Worm (Caenorhabditis elegans): ENCODE measurements around the gene lat-1.

Gene lat-1

ce11 chrII:8927253-8927791 is 30.7 kb downstream of the lat-1 start, which contains the start of gene cct-2:
Gene cct-2, plus strand, starts transcription at chrII:8927741.
- no peak for TF ChIP-seq nhr-6 (tag; optimal IDR thresholded peaks at IDR 0.05)
- TF ChIP-seq cey-2 (tag; optimal IDR thresholded peaks at IDR 0.05; ENCODE audit: borderline replicate concordance, insufficient read depth), result no peak
- TF ChIP-seq zfp-3 (GFP tag; conservative IDR thresholded peaks at IDR 0.05), result no peak
- TF ChIP-seq T20F7.1 (GFP tag; optimal IDR thresholded peaks at IDR 0.05), result no peak
- no peak for TF ChIP-seq pqm-1 (tag; optimal IDR thresholded peaks at IDR 0.05)
- TF ChIP-seq zip-11 (GFP tag; IDR thresholded peaks at IDR 0.05), result no peak
- TF ChIP-seq nhr-25 (tag; optimal IDR thresholded peaks at IDR 0.05; ENCODE audit: borderline replicate concordance, insufficient read depth), result no peak
- TF ChIP-seq hlh-11 (tag; optimal IDR thresholded peaks at IDR 0.05), result no peak
- peak; percentile 89 for TF ChIP-seq mes-2 (tag; optimal IDR thresholded peaks at IDR 0.05; ENCODE audit: poor library complexity, severe bottlenecking)
- TF ChIP-seq mxl-3 (GFP tag; optimal IDR thresholded peaks at IDR 0.05), result no peak
- TF ChIP-seq snpc-1.2 (GFP tag; IDR thresholded peaks at IDR 0.05), result no peak
- TF ChIP-seq hif-1 (tag; optimal IDR thresholded peaks at IDR 0.05), result peak in 1 of 2 experiments; percentile 54
- TF ChIP-seq hmg-1.1 (GFP tag; IDR thresholded peaks at IDR 0.05), result peak; percentile 51; the same call in 1 of the 2 replicates
- peak; percentile 16 for TF ChIP-seq hlh-30 (tag; optimal IDR thresholded peaks at IDR 0.05; ENCODE audit: insufficient read depth)
- TF ChIP-seq dve-1 (tag; optimal IDR thresholded peaks at IDR 0.05; ENCODE audit: insufficient read depth), result peak; percentile 9
- peak; percentile 10 for TF ChIP-seq ama-1 (optimal IDR thresholded peaks at IDR 0.05)
- TF ChIP-seq egl-27 (tag; optimal IDR thresholded peaks at IDR 0.05), result no peak
- no peak for TF ChIP-seq set-16 (GFP tag; IDR thresholded peaks at IDR 0.05)
- TF ChIP-seq lsy-2 (tag; optimal IDR thresholded peaks at IDR 0.05), result peak in 1 of 2 experiments; percentile 66
- no peak for TF ChIP-seq dmd-8 (GFP tag; IDR thresholded peaks at IDR 0.05)
- TF ChIP-seq mep-1 (tag; optimal IDR thresholded peaks at IDR 0.05), result peak; percentile 54
- no peak for TF ChIP-seq lin-29 (GFP tag; IDR thresholded peaks at IDR 0.05)
- TF ChIP-seq dpl-1 (GFP tag; optimal IDR thresholded peaks at IDR 0.05), result peak; percentile 42
- TF ChIP-seq zfp-2 (tag; optimal IDR thresholded peaks at IDR 0.05), result no peak
- no peak for TF ChIP-seq lin-13 (GFP tag; optimal IDR thresholded peaks at IDR 0.05)
- 0 out of 2 replicates have a peak, but pooled peaks have one; percentile 9 for TF ChIP-seq ceh-44 (GFP tag; IDR thresholded peaks at IDR 0.05)
- TF ChIP-seq lin-38 (GFP tag; IDR thresholded peaks at IDR 0.05), result peak; percentile 89

- TF ChIP-seq egl-43 (GFP tag; IDR thresholded peaks at IDR 0.05), result 0 out of 2 replicates have a peak, but pooled peaks have one; percentile 61
- TF ChIP-seq mdt-29 (GFP tag; IDR thresholded peaks at IDR 0.05), result no peak
- TF ChIP-seq F49E8.2 (tag; optimal IDR thresholded peaks at IDR 0.05; ENCODE audit: borderline replicate concordance), result peak; percentile 13
- TF ChIP-seq ZK337.2 (GFP tag; IDR thresholded peaks at IDR 0.05), result no peak
- 0 out of 2 replicates have a peak, but pooled peaks have one; percentile 31 for TF ChIP-seq pha-4 (GFP tag; IDR thresholded peaks at IDR 0.05)
- no peak for TF ChIP-seq pha-4 (tag; optimal IDR thresholded peaks at IDR 0.05)
- no peak for TF ChIP-seq vab-7 (GFP tag; IDR thresholded peaks at IDR 0.05)
- peak; percentile 46; the same call in 1 of the 2 replicates for TF ChIP-seq arid-1 (GFP tag; conservative IDR thresholded peaks at IDR 0.05)
- peak; percentile 82 for TF ChIP-seq aha-1 (tag)
- TF ChIP-seq Y5F2A.4 (GFP tag; optimal IDR thresholded peaks at IDR 0.05), result peak; percentile 17
- TF ChIP-seq lir-3 (tag; optimal IDR thresholded peaks at IDR 0.05), result no peak
- TF ChIP-seq duxl-1 (tag; optimal IDR thresholded peaks at IDR 0.05; ENCODE audit: poor library complexity), result no peak
- no peak for TF ChIP-seq nhr-102 (tag; optimal IDR thresholded peaks at IDR 0.05)
- TF ChIP-seq ama-1 (optimal IDR thresholded peaks at IDR 0.05), result peak; percentile 75
- TF ChIP-seq Y48G9A.11 (GFP tag; IDR thresholded peaks at IDR 0.05), result peak; percentile 26; the same call in 1 of the 2 replicates
- TF ChIP-seq T26A8.4 (GFP tag; IDR thresholded peaks at IDR 0.05), result peak; percentile 59; the same call in 1 of the 2 replicates
- no peak for TF ChIP-seq D1046.2 (GFP tag; IDR thresholded peaks at IDR 0.05)
- no peak for TF ChIP-seq mep-1 (tag; optimal IDR thresholded peaks at IDR 0.05)
- peak; percentile 31; the same call in 1 of the 2 replicates for TF ChIP-seq snpc-1.2 (GFP tag; IDR thresholded peaks at IDR 0.05)
- no peak for TF ChIP-seq spr-3 (GFP tag; optimal IDR thresholded peaks at IDR 0.05)
- TF ChIP-seq nhr-28 (tag; optimal IDR thresholded peaks at IDR 0.05), result no peak
- no peak for TF ChIP-seq lin-15B (tag; optimal IDR thresholded peaks at IDR 0.05)
- TF ChIP-seq spr-1 (tag; optimal IDR thresholded peaks at IDR 0.05), result no peak
- no peak for TF ChIP-seq ces-1 (GFP tag; optimal IDR thresholded peaks at IDR 0.05)
- TF ChIP-seq mxl-3 (GFP tag; optimal IDR thresholded peaks at IDR 0.05), result no peak
- peak; percentile 56 for TF ChIP-seq lin-38 (GFP tag; IDR thresholded peaks at IDR 0.05)
- no peak for TF ChIP-seq hif-1 (tag; optimal IDR thresholded peaks at IDR 0.05)
- no peak for TF ChIP-seq hlh-11 (tag; optimal IDR thresholded peaks at IDR 0.05)
Measured at ce11 chrII:8929771-8930170, 33.1 kb downstream of the lat-1 start, which contains the start of gene mrpl-50. Gene mrpl-50, plus strand, starts transcription at chrII:8929841.
